Fruit fly (Drosophila melanogaster): Measurements from ENCODE around the gene RpL34b.

RpL34b gene

DNA sequence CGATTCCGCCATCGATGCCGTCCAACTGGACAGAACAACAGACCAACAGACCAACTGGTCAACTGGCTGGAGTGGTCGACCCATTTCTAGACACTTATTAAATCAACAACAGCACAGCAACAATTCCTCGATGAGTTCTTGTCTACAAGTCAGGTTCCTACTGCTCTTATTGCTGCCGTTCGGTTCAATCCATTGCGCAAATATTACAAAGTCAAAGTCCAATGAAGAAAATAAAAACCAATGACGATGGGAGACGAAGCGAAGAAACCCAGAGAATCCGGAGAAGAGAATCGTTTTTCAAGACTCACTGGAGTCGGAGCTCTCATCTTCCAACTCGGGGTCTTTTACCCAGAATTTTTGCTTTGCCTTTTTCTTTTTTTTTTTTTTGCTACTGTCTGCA, 12.1 kb downstream of the RpL34b start (continued):
- TF ChIP-seq CG15336 (GFP tag; IDR thresholded peaks at IDR 0.05) (peak; percentile 41; the same call in 1 of the 2 replicates), acj6 (GFP tag; optimal IDR thresholded peaks at IDR 0.05) (no peak), Eip78C (GFP tag) (peak; percentile 24), Eip75B (GFP tag; optimal IDR thresholded peaks at IDR 0.05) (no peak), OdsH (GFP tag; optimal IDR thresholded peaks at IDR 0.05) (no peak), Sox102F (GFP tag; optimal IDR thresholded peaks at IDR 0.05) (no peak), cyc (GFP tag; optimal IDR thresholded peaks at IDR 0.05) (no peak), dsx (GFP tag; optimal IDR thresholded peaks at IDR 0.05; ENCODE audit: poor library complexity, severe bottlenecking) (peak; percentile 74), CG8119 (GFP tag; IDR thresholded peaks at IDR 0.05) (peak; percentile 63; the same call in 1 of the 3 replicates), topi (GFP tag; optimal IDR thresholded peaks at IDR 0.05) (no peak), Blimp-1 (GFP tag; optimal IDR thresholded peaks at IDR 0.05) (no peak), CG9139 (GFP tag; optimal IDR thresholded peaks at IDR 0.05) (peak; percentile 75), esn (GFP tag; optimal IDR thresholded peaks at IDR 0.05) (no peak), CG6792 (GFP tag; optimal IDR thresholded peaks at IDR 0.05) (no peak), spab (GFP tag; optimal IDR thresholded peaks at IDR 0.05) (peak; percentile 76), CG11762 (GFP tag; optimal IDR thresholded peaks at IDR 0.05; ENCODE audit: insufficient read depth) (peak; percentile 5), Eip93F (GFP tag; optimal IDR thresholded peaks at IDR 0.05) (no peak), Hr4 (GFP tag; optimal IDR thresholded peaks at IDR 0.05) (no peak), CG8632 (GFP tag; optimal IDR thresholded peaks at IDR 0.05) (no peak), dac (GFP tag; optimal IDR thresholded peaks at IDR 0.05) (no peak), fd59A (GFP tag; optimal IDR thresholded peaks at IDR 0.05) (no peak), CG8319 (GFP tag; optimal IDR thresholded peaks at IDR 0.05) (no peak), vri (GFP tag; optimal IDR thresholded peaks at IDR 0.05) (no peak), svp (GFP tag) (no peak), CG7368 (GFP tag; optimal IDR thresholded peaks at IDR 0.05) (no peak), Smox (GFP tag; optimal IDR thresholded peaks at IDR 0.05) (no peak), CG32006 (GFP tag; optimal IDR thresholded peaks at IDR 0.05) (peak; percentile 10), fd85E (GFP tag; optimal IDR thresholded peaks at IDR 0.05) (no peak), Sox14 (GFP tag; optimal IDR thresholded peaks at IDR 0.05) (no peak), Hr38 (GFP tag; optimal IDR thresholded peaks at IDR 0.05) (no peak), CG6854 (GFP tag; optimal IDR thresholded peaks at IDR 0.05) (no peak), CG10669 (GFP tag; optimal IDR thresholded peaks at IDR 0.05) (peak; percentile 46), Ets96B (tag; optimal IDR thresholded peaks at IDR 0.05) (peak; percentile 42)

DNA sequence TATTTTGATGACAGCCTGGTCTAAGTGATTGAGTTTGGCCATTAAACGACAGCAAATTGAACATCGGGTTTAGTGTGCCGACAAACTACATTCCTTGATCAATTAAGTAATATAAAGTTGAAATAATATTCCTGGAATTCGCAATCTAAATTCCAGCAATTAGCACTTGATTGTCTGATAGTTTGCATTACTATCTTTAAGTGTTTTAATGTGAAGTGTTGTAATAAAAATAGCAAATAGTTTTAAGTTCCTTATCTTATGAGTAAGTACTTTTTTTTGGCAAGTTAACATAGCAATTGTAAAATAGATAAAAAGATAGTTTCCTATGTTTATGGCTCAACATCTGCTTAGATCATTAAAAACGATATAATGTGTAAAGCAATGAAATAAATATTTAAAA, 12.7 kb downstream of the RpL34b start:
- TF ChIP-seq CG6808 (GFP tag; optimal IDR thresholded peaks at IDR 0.05) (no peak), dsx (GFP tag; optimal IDR thresholded peaks at IDR 0.05; ENCODE audit: poor library complexity, severe bottlenecking) (no peak), CG3919 (GFP tag; optimal IDR thresholded peaks at IDR 0.05) (no peak), CG6163 (GFP tag; IDR thresholded peaks at IDR 0.05) (no peak), achi (GFP tag; optimal IDR thresholded peaks at IDR 0.05) (no peak), ss (GFP tag; optimal IDR thresholded peaks at IDR 0.05) (no peak)

DNA sequence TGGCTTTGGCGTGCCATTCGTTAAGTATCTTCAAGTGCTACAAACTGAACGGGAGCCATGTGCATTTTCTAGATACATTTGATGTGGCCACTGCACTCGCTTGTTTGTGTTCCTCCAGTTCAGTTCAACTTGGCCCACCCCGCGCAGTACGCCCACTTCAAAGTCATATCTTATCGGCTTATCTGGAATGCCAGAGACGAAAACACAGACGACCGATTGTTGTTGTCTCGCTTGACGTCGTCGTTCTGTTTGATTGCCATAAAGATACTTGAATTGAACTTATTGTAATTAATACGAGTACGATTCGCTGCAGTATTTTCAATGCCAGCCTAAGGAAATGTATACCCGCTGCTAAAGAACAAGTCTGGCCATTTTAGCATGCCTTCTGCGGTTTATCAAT, 13.4 kb downstream of the RpL34b start:
- TF ChIP-seq Ets96B (tag; optimal IDR thresholded peaks at IDR 0.05) (no peak), CG6163 (GFP tag; IDR thresholded peaks at IDR 0.05) (0 out of 3 replicates have a peak, but pooled peaks have one; percentile 19), CG10669 (GFP tag; optimal IDR thresholded peaks at IDR 0.05) (no peak), Sox14 (GFP tag; optimal IDR thresholded peaks at IDR 0.05) (peak; percentile 10), Eip78C (GFP tag) (peak; percentile 58), vri (GFP tag; optimal IDR thresholded peaks at IDR 0.05) (peak; percentile 42), Eip93F (GFP tag; optimal IDR thresholded peaks at IDR 0.05) (peak; percentile 62), Gug (GFP tag; IDR thresholded peaks at IDR 0.05) (no peak)
